Worm (Caenorhabditis elegans) whole organism, L3 larva: Measurements from ENCODE around the gene F14H3.14.

ENCODE experiments used
- R02D3.7 ChIP-seq: fragments of 150-350 bp; optimal IDR thresholded peaks from 2 replicates; lab custom pipeline; 2014; ENCODE audit warnings: missing biosample characterization, missing genetic modification characterization
- ama-1 ChIP-seq: fragments of 150-350 bp; optimal IDR thresholded peaks from 2 replicates; lab custom pipeline; 2018
- ceh-16 ChIP-seq: sonication (generic microtip); optimal IDR thresholded peaks from 2 replicates; lab custom pipeline; 2017; ENCODE audit warnings: missing biosample characterization, missing genetic modification characterization
- fos-1 ChIP-seq: fragments of 150-350 bp; optimal IDR thresholded peaks from 2 replicates; lab custom pipeline; 2014; ENCODE audit warnings: missing biosample characterization, missing genetic modification characterization
- jun-1 ChIP-seq: fragments of 150-350 bp; optimal IDR thresholded peaks from 2 replicates; lab custom pipeline; 2014; ENCODE audit warnings: missing biosample characterization, missing genetic modification reagents, missing genetic modification characterization
- nhr-11 ChIP-seq: fragments of 150-350 bp; optimal IDR thresholded peaks from 2 replicates; lab custom pipeline; 2014; ENCODE audit warnings: missing biosample characterization, missing genetic modification characterization
- nhr-23 ChIP-seq: fragments of 150-350 bp; optimal IDR thresholded peaks from 2 replicates; lab custom pipeline; 2014; ENCODE audit warnings: missing biosample characterization, missing genetic modification reagents, missing genetic modification characterization
- nhr-237 ChIP-seq: fragments of 150-350 bp; optimal IDR thresholded peaks from 2 replicates; lab custom pipeline; 2014; ENCODE audit warnings: missing biosample characterization, missing genetic modification characterization
- nhr-28 ChIP-seq: fragments of 150-350 bp; optimal IDR thresholded peaks from 2 replicates; lab custom pipeline; 2014; ENCODE audit warnings: missing biosample characterization, missing genetic modification characterization
- nhr-76 ChIP-seq: fragments of 150-350 bp; sonication (generic microtip); optimal IDR thresholded peaks from 5 replicates; lab custom pipeline; 2014; ENCODE audit warnings: missing biosample characterization, missing genetic modification characterization
- nhr-77 ChIP-seq: fragments of 150-350 bp; optimal IDR thresholded peaks from 2 replicates; lab custom pipeline; 2014; ENCODE audit warnings: missing biosample characterization, missing genetic modification characterization
- snpc-4 ChIP-seq: fragments of 150-350 bp; optimal IDR thresholded peaks from 2 replicates; lab custom pipeline; 2014; ENCODE audit warnings: missing biosample characterization, missing genetic modification characterization

DNA sequence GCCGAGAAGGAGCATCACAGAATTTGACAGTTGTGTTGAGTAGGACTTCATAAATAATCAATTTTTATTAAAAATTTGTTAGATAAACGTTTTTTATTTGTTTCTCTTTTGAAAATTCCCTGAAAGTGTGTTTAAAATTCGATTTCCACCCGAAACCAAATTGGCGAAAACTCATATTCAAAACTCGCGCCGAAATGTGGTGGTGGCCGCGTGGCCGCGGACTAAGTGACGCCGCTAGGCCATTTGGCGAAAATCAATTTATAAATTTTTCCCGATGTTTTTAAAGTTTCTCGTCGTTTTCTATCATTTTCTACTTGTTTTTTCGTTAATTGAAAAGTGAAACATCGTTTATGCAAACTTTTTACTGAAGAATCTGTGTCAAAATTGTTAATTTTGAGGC, 40.1 kb downstream of the F14H3.14 start:
- TF ChIP-seq fos-1 (tag; lab: Kevin White, UChicago) (no peak), nhr-77 (tag; lab: Kevin White, UChicago) (no peak), snpc-4 (tag; lab: Kevin White, UChicago) (no peak), R02D3.7 (tag; lab: Kevin White, UChicago) (no peak), nhr-23 (tag; lab: Kevin White, UChicago) (peak; percentile 6), nhr-28 (tag; lab: Kevin White, UChicago) (no peak), nhr-76 (tag; lab: Kevin White, UChicago) (no peak), nhr-11 (tag; lab: Kevin White, UChicago) (no peak), ama-1 (lab: Kevin White, UChicago) (no peak), ceh-16 (no peak), nhr-237 (tag; lab: Kevin White, UChicago) (no peak), jun-1 (tag; lab: Kevin White, UChicago) (no peak)
